Fruit fly (Drosophila melanogaster): ENCODE data around the gene CG6163.
A peak's percentile ranks its signal among the peaks of the same experiment; 100 is the strongest.

The CG6163 gene

DNA sequence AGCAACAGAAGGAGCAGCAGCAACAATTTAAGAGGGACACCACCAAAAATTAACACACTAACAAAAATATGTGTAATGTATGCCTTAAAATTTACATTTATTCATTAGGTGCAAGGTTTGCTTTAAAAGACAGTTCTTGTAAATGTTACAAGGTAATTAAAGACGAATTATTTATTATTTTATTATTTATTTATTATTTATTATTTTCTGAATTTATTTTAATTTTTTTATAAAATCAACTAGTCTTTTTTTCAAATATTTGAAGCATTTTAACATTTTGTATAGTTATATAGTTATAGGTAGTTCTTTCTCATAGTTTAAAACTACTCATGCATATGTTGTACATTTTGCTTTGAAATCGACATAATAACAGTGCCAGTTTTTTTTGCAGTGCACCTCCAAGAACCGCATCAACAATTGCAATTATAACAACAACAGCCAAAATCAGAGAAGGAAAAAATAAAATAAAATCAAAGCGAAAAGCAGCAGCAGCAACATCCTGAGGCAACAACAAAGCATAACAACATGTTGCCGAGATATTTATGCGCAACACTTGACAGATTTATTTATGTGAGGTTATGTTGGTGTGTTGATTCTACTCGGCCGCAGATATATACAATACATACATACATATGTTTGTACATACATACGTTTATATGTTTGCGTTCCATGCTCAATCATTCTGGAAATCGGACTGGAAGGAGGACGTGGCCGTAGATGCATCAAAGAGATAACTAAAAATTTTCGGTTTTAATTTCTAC lies 9.3 kb upstream of the CG6163 start:
- TF ChIP-seq N (GFP tag; optimal IDR thresholded peaks at IDR 0.05): no peak
- TF ChIP-seq foxo (GFP tag; optimal IDR thresholded peaks at IDR 0.05): peak in 1 of 2 experiments; percentile 59
- no peak for TF ChIP-seq Abd-B (GFP tag; optimal IDR thresholded peaks at IDR 0.05)
- TF ChIP-seq Jra (GFP tag; optimal IDR thresholded peaks at IDR 0.05): no peak
- TF ChIP-seq fru (GFP tag; optimal IDR thresholded peaks at IDR 0.05): no peak
- no peak for TF ChIP-seq Hr78 (GFP tag; optimal IDR thresholded peaks at IDR 0.05)
- no peak for TF ChIP-seq Dfd (GFP tag; optimal IDR thresholded peaks at IDR 0.05)
- no peak for TF ChIP-seq OdsH (GFP tag; optimal IDR thresholded peaks at IDR 0.05)
- peak; percentile 21 for TF ChIP-seq br (GFP tag; optimal IDR thresholded peaks at IDR 0.05)
- TF ChIP-seq h (GFP tag; optimal IDR thresholded peaks at IDR 0.05): peak; percentile 7
- peak; percentile 9 for TF ChIP-seq woc (GFP tag; optimal IDR thresholded peaks at IDR 0.05)
- TF ChIP-seq Sp1 (GFP tag; optimal IDR thresholded peaks at IDR 0.05): peak; percentile 84
- TF ChIP-seq ey (GFP tag; optimal IDR thresholded peaks at IDR 0.05): peak; percentile 7
- no peak for TF ChIP-seq Hr83 (GFP tag; optimal IDR thresholded peaks at IDR 0.05; ENCODE audit: poor library complexity, severe bottlenecking)
- peak; percentile 73 for TF ChIP-seq HLH106 (tag; optimal IDR thresholded peaks at IDR 0.05)
- no peak for TF ChIP-seq jim (GFP tag; optimal IDR thresholded peaks at IDR 0.05)
- peak; percentile 19 for TF ChIP-seq dmrt93B (GFP tag; optimal IDR thresholded peaks at IDR 0.05)
- no peak for TF ChIP-seq Vsx2 (GFP tag; optimal IDR thresholded peaks at IDR 0.05; ENCODE audit: partially characterized antibody)
- TF ChIP-seq psq (GFP tag; optimal IDR thresholded peaks at IDR 0.05): peak; percentile 49
- no peak for TF ChIP-seq Myc (optimal IDR thresholded peaks at IDR 0.05)

dm6 chr3L:11373080-11373812 lies 8.6 kb upstream of the CG6163 start:
- TF ChIP-seq Dif (GFP tag; optimal IDR thresholded peaks at IDR 0.05; ENCODE audit: partially characterized antibody) (no peak), Myc (optimal IDR thresholded peaks at IDR 0.05) (no peak), rgr (GFP tag; optimal IDR thresholded peaks at IDR 0.05) (no peak), GATAd (GFP tag; optimal IDR thresholded peaks at IDR 0.05) (no peak), Dfd (GFP tag; optimal IDR thresholded peaks at IDR 0.05) (no peak), Jra (GFP tag; optimal IDR thresholded peaks at IDR 0.05) (no peak), dmrt93B (GFP tag; optimal IDR thresholded peaks at IDR 0.05) (no peak)

DNA sequence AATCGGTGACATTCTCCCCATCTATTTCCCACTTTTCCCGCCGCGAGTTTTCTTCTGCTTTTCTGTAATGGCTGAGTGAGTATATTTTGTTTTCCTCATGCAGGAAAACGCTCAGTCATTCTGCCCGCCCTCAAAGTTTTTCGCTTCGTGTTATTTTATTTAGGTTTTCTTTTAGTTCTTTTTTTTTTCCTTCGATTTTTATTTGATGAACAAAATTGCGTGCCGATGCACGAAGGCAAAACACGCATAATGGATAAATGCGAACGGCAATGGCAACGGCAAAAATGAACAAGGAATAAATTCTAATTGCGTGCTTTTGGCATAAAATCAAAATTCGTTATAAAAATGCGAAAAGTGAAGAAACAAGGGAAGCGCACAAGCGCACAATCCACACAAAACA lies 7.8 kb upstream of the CG6163 start:
- TF ChIP-seq Myc (optimal IDR thresholded peaks at IDR 0.05): no peak
- TF ChIP-seq Dif (GFP tag; optimal IDR thresholded peaks at IDR 0.05; ENCODE audit: partially characterized antibody): no peak
- no peak for TF ChIP-seq usp (GFP tag; optimal IDR thresholded peaks at IDR 0.05)
- no peak for TF ChIP-seq Dfd (GFP tag; optimal IDR thresholded peaks at IDR 0.05)
- no peak for TF ChIP-seq brk (GFP tag; optimal IDR thresholded peaks at IDR 0.05)
- no peak for TF ChIP-seq foxo (GFP tag; optimal IDR thresholded peaks at IDR 0.05)

DNA sequence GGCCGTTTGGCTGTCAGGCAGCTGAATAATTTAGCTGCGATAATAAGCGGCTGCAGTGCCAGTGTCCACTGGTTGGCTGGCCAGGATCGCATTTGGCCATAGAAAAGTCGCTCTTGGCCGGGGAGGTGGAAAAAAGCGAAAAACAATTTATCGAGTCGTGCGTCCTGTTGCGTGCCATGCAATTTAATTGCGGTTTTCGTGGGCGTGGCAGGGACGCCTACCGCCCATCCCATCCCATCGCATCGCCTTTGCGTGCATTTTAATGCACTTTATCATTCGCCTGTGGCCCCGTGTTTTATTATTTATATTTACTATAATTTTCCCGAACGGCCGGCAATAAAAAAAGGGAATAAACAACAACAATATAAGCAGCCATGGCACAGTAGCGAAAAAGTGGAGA lies 6.7 kb upstream of the CG6163 start:
- TF ChIP-seq Dif (GFP tag; optimal IDR thresholded peaks at IDR 0.05; ENCODE audit: partially characterized antibody) (no peak), CG9705 (GFP tag; optimal IDR thresholded peaks at IDR 0.05) (no peak), Myc (optimal IDR thresholded peaks at IDR 0.05) (no peak), foxo (GFP tag; optimal IDR thresholded peaks at IDR 0.05) (no peak), usp (GFP tag; optimal IDR thresholded peaks at IDR 0.05) (no peak), h (GFP tag; optimal IDR thresholded peaks at IDR 0.05) (no peak), fru (GFP tag; optimal IDR thresholded peaks at IDR 0.05) (no peak), sage (GFP tag; optimal IDR thresholded peaks at IDR 0.05) (no peak), N (GFP tag; optimal IDR thresholded peaks at IDR 0.05) (no peak), lola (GFP tag; optimal IDR thresholded peaks at IDR 0.05) (no peak), Jra (GFP tag; optimal IDR thresholded peaks at IDR 0.05) (no peak), Dfd (GFP tag; optimal IDR thresholded peaks at IDR 0.05) (no peak), dl (GFP tag; optimal IDR thresholded peaks at IDR 0.05; ENCODE audit: insufficient read depth in 1 of 2, partially characterized antibody in 2 of 2) (no peak), GATAd (GFP tag; optimal IDR thresholded peaks at IDR 0.05) (no peak), ey (GFP tag; optimal IDR thresholded peaks at IDR 0.05) (no peak), psq (GFP tag; optimal IDR thresholded peaks at IDR 0.05) (no peak), woc (GFP tag; optimal IDR thresholded peaks at IDR 0.05) (no peak)

Data from whole organism, wandering third instar larva.